Worm (Caenorhabditis elegans) whole organism, early embryonic: Measurements from ENCODE around the gene srt-27.

Source experiments
- aly-1 ChIP-seq: sonication (generic microtip); optimal IDR thresholded peaks from 2 replicates; lab custom pipeline; 2016; ENCODE audit warnings: missing genetic modification characterization, missing compliant biosample characterization
- ama-1 ChIP-seq: fragments of 150-350 bp; optimal IDR thresholded peaks from 2 replicates; lab custom pipeline; 2014
- ceh-13 ChIP-seq: fragments of 200-800 bp; sonication (Bioruptor generic); optimal IDR thresholded peaks from 2 replicates; lab custom pipeline; 2018; ENCODE audit warnings: mild to moderate bottlenecking, missing genetic modification characterization, missing compliant biosample characterization
- ets-7 ChIP-seq: sonication (generic microtip); optimal IDR thresholded peaks from 2 replicates; lab custom pipeline; 2016; ENCODE audit warnings: missing genotype, missing genetic modification characterization, missing compliant biosample characterization
- hmbx-1 ChIP-seq: sonication (generic microtip); optimal IDR thresholded peaks from 2 replicates; lab custom pipeline; 2016; ENCODE audit warnings: mild to moderate bottlenecking, missing genetic modification characterization, missing compliant biosample characterization

- TF ChIP-seq aly-1 (no peak), ets-7 (tag; lab: Kevin White, UChicago) (no peak), ama-1 (lab: Kevin White, UChicago) (no peak), hmbx-1 (tag; lab: Kevin White, UChicago) (no peak), ceh-13 (GFP tag; lab: Kevin White, UChicago) (no peak)
These were observed 10.5 kb downstream of the srt-27 start for ce11 chrV:2710192-2710591.
